Worm (Caenorhabditis elegans) whole organism, late embryonic: ENCODE results near the gene C49H3.3.

Source experiments
- ama-1 ChIP-seq: fragments of 150-350 bp; optimal IDR thresholded peaks from 2 replicates; lab custom pipeline; 2014
- nhr-11 ChIP-seq: fragments of 150-350 bp; optimal IDR thresholded peaks from 2 replicates; lab custom pipeline; 2014; ENCODE audit warnings: missing biosample characterization, missing genetic modification characterization
- pag-3 ChIP-seq: sonication (generic microtip); optimal IDR thresholded peaks from 2 replicates; lab custom pipeline; 2016; ENCODE audit warnings: missing compliant biosample characterization, missing genetic modification characterization, borderline replicate concordance
- pha-4 ChIP-seq: fragments of 150-350 bp; optimal IDR thresholded peaks from 2 replicates; lab custom pipeline; 2018; ENCODE audit warnings: missing biosample characterization, missing genetic modification reagents, missing genetic modification characterization
- ref-2 ChIP-seq: sonication (generic microtip); optimal IDR thresholded peaks from 2 replicates; lab custom pipeline; 2016; ENCODE audit warnings: missing genetic modification characterization, missing compliant biosample characterization
- sdc-2 ChIP-seq: sonication (generic microtip); optimal IDR thresholded peaks from 2 replicates; lab custom pipeline; 2016; ENCODE audit warnings: missing genotype, missing genetic modification characterization, missing compliant biosample characterization
- sox-2 ChIP-seq: fragments of 200-800 bp; sonication (Bioruptor generic); IDR thresholded peaks from 2 replicates; pipeline ENCODE4 v1.3.6; 2022; ENCODE audit warnings: missing genetic modification reagents, missing genetic modification characterization, missing compliant biosample characterization

- TF ChIP-seq pha-4 (no peak), nhr-11 (tag; lab: Kevin White, UChicago) (no peak), sox-2 (GFP tag; lab: Robert Waterston, UW) (no peak), ref-2 (tag; lab: Kevin White, UChicago) (no peak), sdc-2 (no peak), ama-1 (lab: Kevin White, UChicago) (no peak), pag-3 (tag; lab: Kevin White, UChicago) (no peak)
These were observed 7.2 kb upstream of the C49H3.3 start for ce11 chrIV:7916907-7917306.
